Fruit fly (Drosophila melanogaster) whole organism, embryonic: ENCODE measurements around the gene svr.

ENCODE experiments used
- ATbp ChIP-seq: fragments of 200-800 bp; sonication (Bioruptor generic); optimal IDR thresholded peaks from 2 replicates; lab custom pipeline; 2017; ENCODE audit warnings: missing biosample characterization, mild to moderate bottlenecking, missing genetic modification characterization, missing genetic modification reagents
- Asciz ChIP-seq: fragments of 200-800 bp; sonication (Bioruptor generic); optimal IDR thresholded peaks from 2 replicates; lab custom pipeline; 2017; ENCODE audit warnings: missing biosample characterization, mild to moderate bottlenecking, missing genetic modification characterization, missing genetic modification reagents
- BEAF-32 ChIP-seq: fragments of 200-800 bp; sonication (Bioruptor generic); optimal IDR thresholded peaks from 3 replicates; lab custom pipeline; 2017; ENCODE audit warnings: missing biosample characterization, missing genetic modification characterization, mild to moderate bottlenecking, moderate library complexity, missing genetic modification reagents
- Bdp1 ChIP-seq: fragments of 200-800 bp; sonication (Bioruptor generic); optimal IDR thresholded peaks from 3 replicates; lab custom pipeline; 2016; ENCODE audit warnings: missing biosample characterization, missing genetic modification characterization
- CG10462 ChIP-seq: fragments of 200-800 bp; sonication (Bioruptor generic); optimal IDR thresholded peaks from 2 replicates; lab custom pipeline; 2016; ENCODE audit warnings: missing biosample characterization, missing genetic modification characterization
- CG12104 ChIP-seq: fragments of 200-800 bp; sonication (Bioruptor generic); optimal IDR thresholded peaks from 3 replicates; lab custom pipeline; 2016; ENCODE audit warnings: missing biosample characterization, missing genetic modification characterization
- CG1233 ChIP-seq: fragments of 200-800 bp; sonication (Bioruptor generic); optimal IDR thresholded peaks from 4 replicates; lab custom pipeline; 2018; ENCODE audit warnings: missing biosample characterization, mild to moderate bottlenecking, missing genetic modification characterization
- CG12769 ChIP-seq: fragments of 200-800 bp; sonication (Bioruptor generic); optimal IDR thresholded peaks from 2 replicates; lab custom pipeline; 2019; ENCODE audit warnings: missing biosample characterization, mild to moderate bottlenecking, missing genetic modification characterization, moderate library complexity
- CG14441 ChIP-seq: fragments of 200-800 bp; sonication (Bioruptor generic); IDR thresholded peaks from 2 replicates; pipeline ENCODE4 v1.3.6; 2022; ENCODE audit warnings: missing biosample characterization, missing genetic modification characterization
- CG17359 ChIP-seq: fragments of 200-800 bp; sonication (Bioruptor generic); optimal IDR thresholded peaks from 3 replicates; lab custom pipeline; 2018; ENCODE audit warnings: missing biosample characterization, mild to moderate bottlenecking, missing genetic modification characterization, moderate library complexity
- CG17385 ChIP-seq: fragments of 200-800 bp; sonication (Bioruptor generic); optimal IDR thresholded peaks from 3 replicates; lab custom pipeline; 2018; ENCODE audit warnings: missing biosample characterization, mild to moderate bottlenecking, missing genetic modification characterization
- CG17829 ChIP-seq: fragments of 200-800 bp; optimal IDR thresholded peaks from 2 replicates; lab custom pipeline; 2019; ENCODE audit warnings: missing biosample characterization, mild to moderate bottlenecking, missing genetic modification characterization, moderate library complexity
- CG2120 ChIP-seq: fragments of 200-800 bp; sonication (Bioruptor generic); optimal IDR thresholded peaks from 3 replicates; lab custom pipeline; 2016; ENCODE audit warnings: missing biosample characterization, missing genetic modification characterization
- CG2712 ChIP-seq: fragments of 200-800 bp; optimal IDR thresholded peaks from 3 replicates; lab custom pipeline; 2019; ENCODE audit warnings: missing biosample characterization, mild to moderate bottlenecking, missing genetic modification characterization, moderate library complexity
- CG30020 ChIP-seq: fragments of 200-800 bp; optimal IDR thresholded peaks from 2 replicates; lab custom pipeline; 2019; ENCODE audit warnings: missing biosample characterization, mild to moderate bottlenecking, missing genetic modification characterization, moderate library complexity
- CG7556 ChIP-seq: fragments of 200-800 bp; sonication (Bioruptor generic); optimal IDR thresholded peaks from 2 replicates; lab custom pipeline; 2017; ENCODE audit warnings: missing biosample characterization, mild to moderate bottlenecking, missing genetic modification characterization
- CG7963 ChIP-seq: fragments of 200-800 bp; sonication (Bioruptor generic); IDR thresholded peaks from 3 replicates; pipeline ENCODE4 v1.3.6; 2022; ENCODE audit warnings: missing biosample characterization, missing genetic modification characterization; ENCODE audit not compliant: partially characterized antibody
- CG8388 ChIP-seq: fragments of 200-800 bp; sonication (Bioruptor generic); optimal IDR thresholded peaks from 2 replicates; lab custom pipeline; 2019; ENCODE audit warnings: missing biosample characterization, mild to moderate bottlenecking, missing genetic modification characterization, moderate library complexity
- CG9932 ChIP-seq: fragments of 200-800 bp; sonication (Bioruptor generic); IDR thresholded peaks from 2 replicates; pipeline ENCODE4 v1.3.6; 2022; ENCODE audit warnings: missing biosample characterization, missing genetic modification characterization
- CTCF ChIP-seq: fragments of 200-800 bp; sonication (Bioruptor generic); optimal IDR thresholded peaks from 2 replicates; lab custom pipeline; 2017; ENCODE audit warnings: missing biosample characterization, mild to moderate bottlenecking, missing genetic modification characterization, moderate library complexity
- Elba2 ChIP-seq: fragments of 200-800 bp; sonication (Bioruptor generic); optimal IDR thresholded peaks from 3 replicates; lab custom pipeline; 2016; ENCODE audit warnings: missing biosample characterization, missing genetic modification characterization
- Hey ChIP-seq: fragments of 200-800 bp; sonication (Bioruptor generic); optimal IDR thresholded peaks from 3 replicates; lab custom pipeline; 2018; ENCODE audit warnings: missing biosample characterization, mild to moderate bottlenecking, missing genetic modification characterization
- Jarid2 ChIP-seq: fragments of 200-800 bp; sonication (Bioruptor generic); optimal IDR thresholded peaks from 3 replicates; lab custom pipeline; 2017; ENCODE audit warnings: mild to moderate bottlenecking, missing biosample characterization, missing genetic modification reagents, missing genetic modification characterization
- Lim3 ChIP-seq: fragments of 200-800 bp; sonication (Bioruptor generic); IDR thresholded peaks from 2 replicates; pipeline ENCODE4 v1.3.6; 2022; ENCODE audit warnings: missing biosample characterization, missing genetic modification characterization
- Opbp ChIP-seq: fragments of 200-800 bp; sonication (Bioruptor generic); IDR thresholded peaks from 3 replicates; pipeline ENCODE4 v1.3.6; 2022; ENCODE audit warnings: missing biosample characterization, missing genetic modification characterization; ENCODE audit not compliant: partially characterized antibody
- Pdp1 ChIP-seq, 2 experiments: fragments of 200-800 bp; sonication (Bioruptor generic); optimal IDR thresholded peaks; 3 replicates each; lab custom pipeline; 2016; ENCODE audit warnings: missing biosample characterization in 2 of 2, missing genetic modification characterization in 2 of 2, mild to moderate bottlenecking in 1 of 2, moderate library complexity in 1 of 2
- Ssrp ChIP-seq: fragments of 200-800 bp; sonication (Bioruptor generic); optimal IDR thresholded peaks from 2 replicates; lab custom pipeline; 2018; ENCODE audit warnings: missing biosample characterization, mild to moderate bottlenecking, missing genetic modification characterization, moderate library complexity
- al ChIP-seq: fragments of 200-800 bp; sonication (Bioruptor generic); IDR thresholded peaks from 2 replicates; pipeline ENCODE4 v1.3.6; 2022; ENCODE audit warnings: missing biosample characterization, missing genetic modification characterization
- amos ChIP-seq: fragments of 200-800 bp; sonication (Bioruptor generic); IDR thresholded peaks from 2 replicates; pipeline ENCODE4 v1.3.6; 2022; ENCODE audit warnings: missing biosample characterization, missing genetic modification characterization; ENCODE audit not compliant: partially characterized antibody
- ato ChIP-seq: fragments of 200-800 bp; sonication (Bioruptor generic); IDR thresholded peaks from 2 replicates; pipeline ENCODE4 v1.3.6; 2022; ENCODE audit warnings: missing biosample characterization, missing genetic modification characterization; ENCODE audit not compliant: partially characterized antibody
- bcd ChIP-seq: fragments of 200-800 bp; sonication (Bioruptor generic); optimal IDR thresholded peaks from 2 replicates; lab custom pipeline; 2017; ENCODE audit warnings: missing biosample characterization, mild to moderate bottlenecking, missing genetic modification characterization
- bsh ChIP-seq, 2 experiments: fragments of 200-800 bp; sonication (Bioruptor generic); optimal IDR thresholded peaks; 2 replicates each; lab custom pipeline; 2017 to 2018; ENCODE audit warnings: mild to moderate bottlenecking in 2 of 2, missing biosample characterization in 2 of 2, missing genetic modification characterization in 2 of 2, moderate library complexity in 1 of 2
- dmrt11E ChIP-seq: fragments of 200-800 bp; sonication (Bioruptor generic); optimal IDR thresholded peaks from 3 replicates; lab custom pipeline; 2018; ENCODE audit warnings: missing biosample characterization, mild to moderate bottlenecking, missing genetic modification characterization, moderate library complexity
- gem ChIP-seq: fragments of 200-800 bp; sonication (Bioruptor generic); optimal IDR thresholded peaks from 2 replicates; lab custom pipeline; 2019; ENCODE audit warnings: missing biosample characterization, mild to moderate bottlenecking, missing genetic modification characterization, moderate library complexity
- grau ChIP-seq: fragments of 200-800 bp; optimal IDR thresholded peaks from 3 replicates; lab custom pipeline; 2019; ENCODE audit warnings: missing biosample characterization, mild to moderate bottlenecking, missing genetic modification characterization, moderate library complexity
- grn ChIP-seq: fragments of 200-800 bp; sonication (Bioruptor generic); optimal IDR thresholded peaks from 3 replicates; lab custom pipeline; 2017; ENCODE audit warnings: missing biosample characterization, missing genetic modification characterization
- her ChIP-seq: fragments of 200-800 bp; sonication (Bioruptor generic); optimal IDR thresholded peaks from 2 replicates; lab custom pipeline; 2016; ENCODE audit warnings: missing biosample characterization, missing genetic modification characterization
- klu ChIP-seq: fragments of 200-800 bp; sonication (Bioruptor generic); IDR thresholded peaks from 2 replicates; pipeline ENCODE4 v1.3.6; 2022; ENCODE audit warnings: missing biosample characterization, missing genetic modification characterization
- lbe ChIP-seq: fragments of 200-800 bp; sonication (Bioruptor generic); optimal IDR thresholded peaks from 2 replicates; lab custom pipeline; 2016; ENCODE audit warnings: missing biosample characterization, mild to moderate bottlenecking, missing genetic modification characterization
- luna ChIP-seq: fragments of 200-800 bp; sonication (Bioruptor generic); optimal IDR thresholded peaks from 2 replicates; lab custom pipeline; 2016; ENCODE audit warnings: missing biosample characterization, missing genetic modification characterization
- nerfin-2 ChIP-seq: fragments of 200-800 bp; sonication (Bioruptor generic); IDR thresholded peaks from 2 replicates; pipeline ENCODE4 v1.3.6; 2022; ENCODE audit warnings: missing biosample characterization, missing genetic modification characterization; ENCODE audit not compliant: partially characterized antibody
- nom ChIP-seq: fragments of 200-800 bp; sonication (Bioruptor generic); optimal IDR thresholded peaks from 2 replicates; lab custom pipeline; 2017; ENCODE audit warnings: missing biosample characterization, missing genetic modification characterization, mild to moderate bottlenecking, moderate library complexity, missing genetic modification reagents
- pnt ChIP-seq: fragments of 200-800 bp; sonication (Bioruptor generic); optimal IDR thresholded peaks from 3 replicates; lab custom pipeline; 2016; ENCODE audit warnings: missing biosample characterization, missing genetic modification characterization
- row ChIP-seq: fragments of 200-800 bp; sonication (Bioruptor generic); IDR thresholded peaks from 3 replicates; pipeline ENCODE4 v1.3.6; 2022; ENCODE audit warnings: missing biosample characterization, missing genetic modification characterization
- slbo ChIP-seq: fragments of 200-800 bp; sonication (Bioruptor generic); IDR thresholded peaks from 2 replicates; pipeline ENCODE4 v1.3.6; 2022; ENCODE audit warnings: missing biosample characterization, missing genetic modification characterization
- sna ChIP-seq: fragments of 200-800 bp; sonication (Bioruptor generic); IDR thresholded peaks from 2 replicates; pipeline ENCODE4 v1.3.6; 2022; ENCODE audit warnings: missing biosample characterization, missing genetic modification characterization; ENCODE audit not compliant: partially characterized antibody
- unc-4 ChIP-seq: fragments of 200-800 bp; sonication (Bioruptor generic); IDR thresholded peaks from 2 replicates; pipeline ENCODE4 v1.3.6; 2022; ENCODE audit warnings: missing biosample characterization, missing genetic modification characterization; ENCODE audit not compliant: partially characterized antibody
- wor ChIP-seq: fragments of 200-800 bp; sonication (Bioruptor generic); IDR thresholded peaks from 2 replicates; pipeline ENCODE4 v1.3.6; 2022; ENCODE audit warnings: missing biosample characterization, missing genetic modification characterization

svr gene

DNA sequence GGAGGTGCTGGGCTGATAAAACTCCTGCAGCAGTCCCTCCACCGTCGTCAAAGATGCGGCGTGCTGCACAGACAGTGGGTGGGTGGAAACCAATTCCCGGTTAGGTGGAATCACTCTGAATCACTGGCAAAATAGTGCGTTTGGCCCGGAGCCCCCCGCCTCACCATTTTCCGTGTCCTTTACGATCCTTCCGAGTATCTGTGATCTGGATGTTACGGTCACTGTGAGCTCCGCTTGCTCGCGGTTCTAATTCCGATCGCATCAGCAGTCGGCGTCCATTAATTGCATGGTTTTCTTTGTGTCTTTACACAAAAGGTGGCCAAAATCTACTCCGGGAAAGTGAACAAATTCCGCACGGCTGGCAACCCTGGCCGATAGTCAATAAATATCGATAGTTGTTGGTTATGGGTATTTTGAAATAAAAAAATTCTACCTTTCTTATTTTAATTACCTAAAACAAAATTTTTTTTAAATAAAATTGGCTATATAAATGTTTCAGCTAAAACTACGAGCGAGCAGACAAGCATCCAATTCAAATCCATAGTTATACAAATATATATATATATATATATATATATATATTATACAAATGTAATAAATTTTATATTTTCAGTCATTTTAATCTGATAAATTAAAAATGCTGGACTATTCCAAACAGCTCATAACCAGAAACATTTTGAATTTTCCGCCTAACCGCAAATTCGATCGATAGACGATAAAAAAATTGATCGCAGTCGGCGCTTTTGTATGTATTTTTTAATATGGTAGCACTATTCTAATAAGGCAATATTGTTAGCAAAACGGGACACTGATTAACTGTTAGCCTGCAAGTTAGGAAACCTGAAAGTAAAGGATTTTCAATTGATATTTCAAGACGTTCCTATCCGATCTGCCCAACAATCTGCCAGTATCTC is 19.8 kb upstream of the svr start, which contains the start of the genes ebo and CG13373 (continued):
- TF ChIP-seq luna (GFP tag; lab: Kevin White, UChicago) (no peak), grau (peak; percentile 58), amos (peak; percentile 65), CG12104 (GFP tag; lab: Kevin White, UChicago) (no peak), CG2120 (peak; percentile 43), nom (GFP tag; lab: Kevin White, UChicago) (no peak), CG12769 (no peak), al (GFP tag; lab: Robert Waterston, UW) (0 out of 2 replicates have a peak, but pooled peaks have one; percentile 17), CG7963 (no peak), Asciz (no peak), Elba2 (GFP tag; lab: Kevin White, UChicago) (peak; percentile 39), ato (peak; percentile 16; the same call in 1 of the 2 replicates), lbe (GFP tag; lab: Kevin White, UChicago) (no peak), row (GFP tag; lab: Robert Waterston, UW) (peak; percentile 65), CTCF (no peak), CG17385 (GFP tag; lab: Kevin White, UChicago) (no peak), unc-4 (GFP tag; lab: Robert Waterston, UW) (peak; percentile 63), Hey (tag; lab: Kevin White, UChicago) (no peak), bsh (GFP tag; optimal IDR thresholded peaks at IDR 0.05; lab: Kevin White, UChicago) (peak in 1 of 2 experiments; percentile 47), grn (no peak), klu (GFP tag; lab: Robert Waterston, UW) (no peak), Lim3 (GFP tag; lab: Robert Waterston, UW) (no peak), CG10462 (GFP tag; lab: Kevin White, UChicago) (no peak), wor (GFP tag; lab: Robert Waterston, UW) (no peak), Ssrp (tag; lab: Kevin White, UChicago) (peak; percentile 34), CG17359 (peak; percentile 44), Jarid2 (GFP tag; lab: Kevin White, UChicago) (no peak), gem (no peak), Opbp (peak; percentile 63; the same call in 2 of the 3 replicates), Bdp1 (GFP tag; lab: Kevin White, UChicago) (no peak), CG2712 (tag; lab: Kevin White, UChicago) (no peak), CG9932 (GFP tag; lab: Robert Waterston, UW) (peak; percentile 72), slbo (GFP tag; lab: Robert Waterston, UW) (peak; percentile 61), CG30020 (tag; lab: Kevin White, UChicago) (peak; percentile 21), CG17829 (tag; lab: Kevin White, UChicago) (peak; percentile 42), CG14441 (GFP tag; lab: Robert Waterston, UW) (peak; percentile 26; the same call in 1 of the 2 replicates), BEAF-32 (GFP tag; lab: Kevin White, UChicago) (peak; percentile 69), bcd (GFP tag; lab: Kevin White, UChicago) (no peak), dmrt11E (peak; percentile 24), ATbp (no peak), CG1233 (peak; percentile 0), nerfin-2 (GFP tag; lab: Robert Waterston, UW) (no peak), CG8388 (GFP tag; lab: Kevin White, UChicago) (peak; percentile 28), pnt (GFP tag; lab: Kevin White, UChicago) (no peak), her (GFP tag; lab: Kevin White, UChicago) (no peak), CG7556 (GFP tag; lab: Kevin White, UChicago) (no peak), sna (GFP tag; lab: Robert Waterston, UW) (0 out of 2 replicates have a peak, but pooled peaks have one; percentile 11), Pdp1 (GFP tag; optimal IDR thresholded peaks at IDR 0.05; lab: Kevin White, UChicago) (no peak)
